Fruit fly (Drosophila melanogaster) whole organism, embryonic: ENCODE data around the gene CG17717.

Experiments
- ATbp ChIP-seq: fragments of 200-800 bp; sonication (Bioruptor generic); optimal IDR thresholded peaks from 2 replicates; lab custom pipeline; 2017; ENCODE audit warnings: missing biosample characterization, mild to moderate bottlenecking, missing genetic modification characterization, missing genetic modification reagents
- Abd-B ChIP-seq: fragments of 200-800 bp; sonication (Bioruptor generic); optimal IDR thresholded peaks from 2 replicates; lab custom pipeline; 2018; ENCODE audit warnings: missing biosample characterization, mild to moderate bottlenecking, missing genetic modification characterization, moderate library complexity
- Blimp-1 ChIP-seq: fragments of 200-800 bp; sonication (Bioruptor generic); optimal IDR thresholded peaks from 3 replicates; lab custom pipeline; 2018; ENCODE audit warnings: missing biosample characterization, missing genetic modification characterization, mild to moderate bottlenecking, moderate library complexity, missing genetic modification reagents
- CG10462 ChIP-seq: fragments of 200-800 bp; sonication (Bioruptor generic); optimal IDR thresholded peaks from 2 replicates; lab custom pipeline; 2016; ENCODE audit warnings: missing biosample characterization, missing genetic modification characterization
- CG13424 ChIP-seq: fragments of 200-800 bp; sonication (Bioruptor generic); optimal IDR thresholded peaks from 2 replicates; lab custom pipeline; 2019; ENCODE audit warnings: missing biosample characterization, mild to moderate bottlenecking, missing genetic modification characterization, moderate library complexity
- CG15696 ChIP-seq: fragments of 200-800 bp; sonication (Bioruptor generic); optimal IDR thresholded peaks from 2 replicates; lab custom pipeline; 2019; ENCODE audit warnings: missing biosample characterization, mild to moderate bottlenecking, missing genetic modification characterization, moderate library complexity
- CG16815 ChIP-seq: fragments of 200-800 bp; sonication (Bioruptor generic); optimal IDR thresholded peaks from 3 replicates; lab custom pipeline; 2017; ENCODE audit warnings: missing biosample characterization, mild to moderate bottlenecking, missing genetic modification characterization
- CG17385 ChIP-seq: fragments of 200-800 bp; sonication (Bioruptor generic); optimal IDR thresholded peaks from 3 replicates; lab custom pipeline; 2018; ENCODE audit warnings: missing biosample characterization, mild to moderate bottlenecking, missing genetic modification characterization
- CG1832 ChIP-seq: fragments of 200-800 bp; sonication (Bioruptor generic); optimal IDR thresholded peaks from 2 replicates; lab custom pipeline; 2017; ENCODE audit warnings: missing biosample characterization, mild to moderate bottlenecking, missing genetic modification characterization, inconsistent platforms
- CG33557 ChIP-seq: fragments of 200-800 bp; sonication (Bioruptor generic); optimal IDR thresholded peaks from 2 replicates; lab custom pipeline; 2019; ENCODE audit warnings: missing biosample characterization, mild to moderate bottlenecking, missing genetic modification characterization, moderate library complexity
- CG34422 ChIP-seq: fragments of 200-800 bp; sonication (Bioruptor generic); IDR thresholded peaks from 3 replicates; pipeline ENCODE4 v1.3.6; 2022; ENCODE audit warnings: missing biosample characterization, missing genetic modification characterization
- CG4707 ChIP-seq: fragments of 200-800 bp; sonication (Bioruptor generic); optimal IDR thresholded peaks from 2 replicates; lab custom pipeline; 2018; ENCODE audit warnings: missing biosample characterization, mild to moderate bottlenecking, missing genetic modification characterization, moderate library complexity
- CG4730 ChIP-seq: fragments of 200-800 bp; sonication (Bioruptor generic); IDR thresholded peaks from 2 replicates; pipeline ENCODE4 v1.3.6; 2022; ENCODE audit warnings: missing biosample characterization, missing genetic modification characterization
- CG6689 ChIP-seq: fragments of 200-800 bp; sonication (Bioruptor generic); IDR thresholded peaks from 2 replicates; pipeline ENCODE4 v1.3.6; 2022; ENCODE audit warnings: missing biosample characterization, missing genetic modification characterization
- CG8388 ChIP-seq: fragments of 200-800 bp; sonication (Bioruptor generic); optimal IDR thresholded peaks from 2 replicates; lab custom pipeline; 2019; ENCODE audit warnings: missing biosample characterization, mild to moderate bottlenecking, missing genetic modification characterization, moderate library complexity
- CG8478 ChIP-seq: fragments of >200 bp; optimal IDR thresholded peaks from 2 replicates; lab custom pipeline; 2018
- CG9727 ChIP-seq: fragments of 200-800 bp; sonication (Bioruptor generic); optimal IDR thresholded peaks from 3 replicates; lab custom pipeline; 2017; ENCODE audit warnings: missing biosample characterization, mild to moderate bottlenecking, missing genetic modification characterization
- D ChIP-seq, 2 experiments: fragments of 200-800 bp in 1 of 2; fragments of >200 bp in 1 of 2; sonication (Bioruptor generic) in 1 of 2; optimal IDR thresholded peaks; 2 replicates in 1 of 2; 3 replicates in 1 of 2; lab custom pipeline; 2017; ENCODE audit warnings: mild to moderate bottlenecking in 1 of 2, missing biosample characterization in 1 of 2, missing genetic modification characterization in 1 of 2, missing genetic modification reagents in 1 of 2
- D19B ChIP-seq: fragments of 200-800 bp; sonication (Bioruptor generic); optimal IDR thresholded peaks from 2 replicates; lab custom pipeline; 2017; ENCODE audit warnings: missing biosample characterization, mild to moderate bottlenecking, missing genetic modification characterization
- Dbx ChIP-seq: fragments of 200-800 bp; sonication (Bioruptor generic); IDR thresholded peaks from 3 replicates; pipeline ENCODE4 v1.3.6; 2022; ENCODE audit warnings: missing biosample characterization, missing genetic modification characterization
- Doc2 ChIP-seq: fragments of 200-800 bp; sonication (Bioruptor generic); IDR thresholded peaks from 2 replicates; pipeline ENCODE4 v1.3.6; 2022; ENCODE audit warnings: missing biosample characterization, missing genetic modification characterization
- HLH3B ChIP-seq: fragments of 200-800 bp; sonication (Bioruptor generic); IDR thresholded peaks from 2 replicates; pipeline ENCODE4 v1.3.6; 2022; ENCODE audit warnings: missing biosample characterization, missing genetic modification characterization
- Hmr ChIP-seq: fragments of 200-800 bp; sonication (Bioruptor generic); optimal IDR thresholded peaks from 3 replicates; lab custom pipeline; 2017; ENCODE audit warnings: mild to moderate bottlenecking, missing biosample characterization, missing genetic modification reagents, missing genetic modification characterization
- Hr51 ChIP-seq, 2 experiments: fragments of 200-800 bp; sonication (Bioruptor generic); optimal IDR thresholded peaks; 2 replicates in 1 of 2; 3 replicates in 1 of 2; lab custom pipeline; 2016 to 2018; ENCODE audit warnings: missing biosample characterization in 2 of 2, missing genetic modification characterization in 2 of 2, mild to moderate bottlenecking in 1 of 2, moderate library complexity in 1 of 2
- Hr78 ChIP-seq, 2 experiments: fragments of 200-800 bp in 1 of 2; fragments of >200 bp in 1 of 2; sonication (Bioruptor generic) in 1 of 2; optimal IDR thresholded peaks; 2 replicates each; lab custom pipeline; 2017 to 2019; ENCODE audit warnings: missing biosample characterization in 2 of 2, missing genetic modification characterization in 2 of 2, mild to moderate bottlenecking in 1 of 2, moderate library complexity in 1 of 2
- Oli ChIP-seq: fragments of 200-800 bp; sonication (Bioruptor generic); optimal IDR thresholded peaks from 2 replicates; lab custom pipeline; 2018; ENCODE audit warnings: missing biosample characterization, mild to moderate bottlenecking, missing genetic modification characterization, moderate library complexity
- Rfx ChIP-seq: fragments of 200-800 bp; sonication (Bioruptor generic); IDR thresholded peaks from 2 replicates; pipeline ENCODE4 v1.3.6; 2022; ENCODE audit warnings: missing biosample characterization, missing genetic modification characterization
- Six4 ChIP-seq: fragments of 200-800 bp; sonication (Bioruptor generic); optimal IDR thresholded peaks from 2 replicates; lab custom pipeline; 2016; ENCODE audit warnings: missing biosample characterization, missing genetic modification characterization
- Sox102F ChIP-seq: fragments of 200-800 bp; sonication (Bioruptor generic); optimal IDR thresholded peaks from 2 replicates; lab custom pipeline; 2018; ENCODE audit warnings: missing biosample characterization, mild to moderate bottlenecking, missing genetic modification characterization, moderate library complexity
- Ssrp ChIP-seq: fragments of 200-800 bp; sonication (Bioruptor generic); optimal IDR thresholded peaks from 2 replicates; lab custom pipeline; 2018; ENCODE audit warnings: missing biosample characterization, mild to moderate bottlenecking, missing genetic modification characterization, moderate library complexity
- Vsx1 ChIP-seq: fragments of 200-800 bp; sonication (Bioruptor generic); optimal IDR thresholded peaks from 2 replicates; lab custom pipeline; 2017; ENCODE audit warnings: missing biosample characterization, mild to moderate bottlenecking, missing genetic modification characterization, missing genetic modification reagents
- Xrp1 ChIP-seq: fragments of 200-800 bp; sonication (Bioruptor generic); IDR thresholded peaks from 2 replicates; pipeline ENCODE4 v1.3.6; 2022; ENCODE audit warnings: missing biosample characterization, missing genetic modification characterization
- bowl ChIP-seq: fragments of 200-800 bp; sonication (Bioruptor generic); IDR thresholded peaks from 2 replicates; pipeline ENCODE4 v1.3.6; 2022; ENCODE audit warnings: missing biosample characterization, missing genetic modification characterization
- bsh ChIP-seq, 2 experiments: fragments of 200-800 bp; sonication (Bioruptor generic); optimal IDR thresholded peaks; 2 replicates each; lab custom pipeline; 2017 to 2018; ENCODE audit warnings: mild to moderate bottlenecking in 2 of 2, missing biosample characterization in 2 of 2, missing genetic modification characterization in 2 of 2, moderate library complexity in 1 of 2
- cg ChIP-seq: fragments of 200-800 bp; sonication (Bioruptor generic); optimal IDR thresholded peaks from 3 replicates; lab custom pipeline; 2019; ENCODE audit warnings: missing biosample characterization, mild to moderate bottlenecking, missing genetic modification characterization, moderate library complexity
- corto ChIP-seq: fragments of 200-800 bp; sonication (Bioruptor generic); optimal IDR thresholded peaks from 2 replicates; lab custom pipeline; 2016; ENCODE audit warnings: missing biosample characterization, mild to moderate bottlenecking, missing genetic modification characterization, moderate library complexity
- croc ChIP-seq: fragments of 200-800 bp; sonication (Bioruptor generic); conservative IDR thresholded peaks from 3 replicates; pipeline ENCODE4 v1.3.6; 2022; ENCODE audit warnings: missing biosample characterization, missing genetic modification characterization
- dmrt11E ChIP-seq: fragments of 200-800 bp; sonication (Bioruptor generic); optimal IDR thresholded peaks from 3 replicates; lab custom pipeline; 2018; ENCODE audit warnings: missing biosample characterization, mild to moderate bottlenecking, missing genetic modification characterization, moderate library complexity
- gce ChIP-seq: fragments of 200-800 bp; sonication (Bioruptor generic); IDR thresholded peaks from 3 replicates; pipeline ENCODE4 v1.3.6; 2022; ENCODE audit warnings: missing biosample characterization, missing genetic modification characterization
- lmd ChIP-seq: fragments of 200-800 bp; sonication (Bioruptor generic); IDR thresholded peaks from 2 replicates; pipeline ENCODE4 v1.3.6; 2022; ENCODE audit warnings: missing biosample characterization, missing genetic modification characterization
- phol ChIP-seq: fragments of 200-800 bp; sonication (Bioruptor generic); optimal IDR thresholded peaks from 3 replicates; lab custom pipeline; 2018; ENCODE audit warnings: missing biosample characterization, mild to moderate bottlenecking, missing genetic modification characterization, moderate library complexity
- pnt ChIP-seq: fragments of 200-800 bp; sonication (Bioruptor generic); optimal IDR thresholded peaks from 3 replicates; lab custom pipeline; 2016; ENCODE audit warnings: missing biosample characterization, missing genetic modification characterization
- repo ChIP-seq: fragments of 200-800 bp; sonication (Bioruptor generic); optimal IDR thresholded peaks from 2 replicates; lab custom pipeline; 2016; ENCODE audit warnings: missing biosample characterization, missing genetic modification characterization
- row ChIP-seq: fragments of 200-800 bp; sonication (Bioruptor generic); IDR thresholded peaks from 3 replicates; pipeline ENCODE4 v1.3.6; 2022; ENCODE audit warnings: missing biosample characterization, missing genetic modification characterization
- slou ChIP-seq: fragments of 200-800 bp; sonication (Bioruptor generic); optimal IDR thresholded peaks from 3 replicates; lab custom pipeline; 2016; ENCODE audit warnings: missing biosample characterization, missing genetic modification characterization
- ssp ChIP-seq: fragments of 200-800 bp; sonication (Bioruptor generic); IDR thresholded peaks from 2 replicates; pipeline ENCODE4 v1.3.6; 2022; ENCODE audit warnings: missing biosample characterization, missing genetic modification characterization
- trem ChIP-seq: fragments of 200-800 bp; optimal IDR thresholded peaks from 3 replicates; lab custom pipeline; 2019; ENCODE audit warnings: missing biosample characterization, mild to moderate bottlenecking, missing genetic modification characterization, moderate library complexity

Gene CG17717

dm6 chrX:6624006-6624745 lies 35.1 kb downstream of the CG17717 start (continued):
- TF ChIP-seq Hmr (GFP tag; lab: Kevin White, UChicago) (no peak), CG34422 (GFP tag; lab: Robert Waterston, UW) (0 out of 3 replicates have a peak, but pooled peaks have one; percentile 28), Rfx (GFP tag; lab: Robert Waterston, UW) (peak; percentile 56; the same call in 1 of the 2 replicates), repo (GFP tag; lab: Kevin White, UChicago) (no peak), Xrp1 (GFP tag; lab: Robert Waterston, UW) (peak; percentile 70), HLH3B (GFP tag; lab: Robert Waterston, UW) (peak; percentile 33; the same call in 1 of the 2 replicates), D19B (GFP tag; lab: Kevin White, UChicago) (no peak), Hr78 (GFP tag; optimal IDR thresholded peaks at IDR 0.05; lab: Kevin White, UChicago) (peak in 1 of 2 experiments; percentile 50), phol (tag; lab: Kevin White, UChicago) (peak; percentile 47), row (GFP tag; lab: Robert Waterston, UW) (peak; percentile 62), Vsx1 (GFP tag; lab: Kevin White, UChicago) (no peak), Six4 (GFP tag; lab: Kevin White, UChicago) (peak; percentile 13), Hr51 (GFP tag; optimal IDR thresholded peaks at IDR 0.05; lab: Kevin White, UChicago) (no peak), CG17385 (GFP tag; lab: Kevin White, UChicago) (peak; percentile 7), CG16815 (GFP tag; lab: Kevin White, UChicago) (peak; percentile 4), Oli (tag; lab: Kevin White, UChicago) (peak; percentile 24), CG15696 (no peak), CG8478 (lab: Kevin White, UChicago) (no peak), Sox102F (GFP tag; lab: Kevin White, UChicago) (peak; percentile 9), lmd (peak; percentile 34; the same call in 1 of the 2 replicates), ATbp (GFP tag; lab: Kevin White, UChicago) (peak; percentile 6), CG1832 (GFP tag; lab: Kevin White, UChicago) (peak; percentile 39), corto (GFP tag; lab: Kevin White, UChicago) (peak; percentile 67), pnt (GFP tag; lab: Kevin White, UChicago) (no peak), cg (peak; percentile 32), Doc2 (GFP tag; lab: Robert Waterston, UW) (no peak), CG4730 (GFP tag; lab: Robert Waterston, UW) (0 out of 2 replicates have a peak, but pooled peaks have one; percentile 31), bowl (GFP tag; lab: Robert Waterston, UW) (no peak), croc (GFP tag; lab: Robert Waterston, UW) (peak; percentile 40; the same call in 2 of the 3 replicates), Ssrp (peak; percentile 23), CG10462 (GFP tag; lab: Kevin White, UChicago) (no peak), CG6689 (GFP tag; lab: Robert Waterston, UW) (peak; percentile 51), Dbx (no peak), ssp (GFP tag; lab: Robert Waterston, UW) (peak; percentile 39; the same call in 1 of the 2 replicates), CG33557 (GFP tag; lab: Kevin White, UChicago) (peak; percentile 29), CG4707 (no peak), trem (peak; percentile 11), gce (no peak), CG8388 (GFP tag; lab: Kevin White, UChicago) (peak; percentile 30), dmrt11E (peak; percentile 60), bsh (GFP tag; optimal IDR thresholded peaks at IDR 0.05; lab: Kevin White, UChicago) (peak; percentile 43 to 68), slou (GFP tag; lab: Kevin White, UChicago) (no peak), CG13424 (tag; lab: Kevin White, UChicago) (peak; percentile 27), CG9727 (GFP tag; lab: Kevin White, UChicago) (peak; percentile 18), D (optimal IDR thresholded peaks at IDR 0.05; lab: Kevin White, UChicago) (no peak), D (GFP tag; optimal IDR thresholded peaks at IDR 0.05; lab: Kevin White, UChicago) (peak; percentile 45), Abd-B (peak; percentile 56), Blimp-1 (GFP tag; lab: Kevin White, UChicago) (peak; percentile 99)
